Fruit fly (Drosophila melanogaster): Measurements from ENCODE around the gene Ctps.

Ctps gene

dm6 chr3L:15158330-15159114, 60.8 kb downstream of the Ctps start, which contains the start of the genes Msh6 and Prp31 (continued):
- peak in 1 of 2 experiments; percentile 23 for TF ChIP-seq insv (GFP tag; optimal IDR thresholded peaks at IDR 0.05)
- peak; percentile 53 for TF ChIP-seq trem (tag; optimal IDR thresholded peaks at IDR 0.05)
- peak; percentile 73 for TF ChIP-seq fd3F (GFP tag; optimal IDR thresholded peaks at IDR 0.05)
- TF ChIP-seq CG32767 (GFP tag; IDR thresholded peaks at IDR 0.05), result no peak
- TF ChIP-seq D19A (tag; optimal IDR thresholded peaks at IDR 0.05), result peak; percentile 49
- TF ChIP-seq bsh (GFP tag; optimal IDR thresholded peaks at IDR 0.05), result peak in 1 of 2 experiments; percentile 61
- 0 out of 3 replicates have a peak, but pooled peaks have one; percentile 35 for TF ChIP-seq CG2889 (GFP tag; IDR thresholded peaks at IDR 0.05)
- peak; percentile 28; the same call in 2 of the 3 replicates for TF ChIP-seq CG34422 (GFP tag; IDR thresholded peaks at IDR 0.05)
- peak; percentile 80 for TF ChIP-seq Ets65A (GFP tag)
- no peak for TF ChIP-seq h (optimal IDR thresholded peaks at IDR 0.05)
- TF ChIP-seq dpn (GFP tag; optimal IDR thresholded peaks at IDR 0.05), result peak; percentile 71 to 78
- TF ChIP-seq CG14050 (GFP tag; IDR thresholded peaks at IDR 0.05), result peak; percentile 45; the same call in 2 of the 3 replicates
- no peak for TF ChIP-seq CG42726 (GFP tag; IDR thresholded peaks at IDR 0.05; ENCODE audit: partially characterized antibody)
- TF ChIP-seq ro (GFP tag; IDR thresholded peaks at IDR 0.05), result no peak
- TF ChIP-seq Chrac-16 (GFP tag; optimal IDR thresholded peaks at IDR 0.05), result peak; percentile 79
- TF ChIP-seq Sry-δ (GFP tag; optimal IDR thresholded peaks at IDR 0.05), result peak; percentile 48
- TF ChIP-seq Myb (GFP tag; optimal IDR thresholded peaks at IDR 0.05), result peak; percentile 44
- peak; percentile 64 for TF ChIP-seq CG9817 (tag; optimal IDR thresholded peaks at IDR 0.05)
- no peak for TF ChIP-seq Neu2 (GFP tag; optimal IDR thresholded peaks at IDR 0.05; ENCODE audit: borderline replicate concordance)
- TF ChIP-seq CG10543 (GFP tag; optimal IDR thresholded peaks at IDR 0.05), result peak; percentile 19
- no peak for TF ChIP-seq yki (optimal IDR thresholded peaks at IDR 0.05)
- peak; percentile 79 for TF ChIP-seq esg (GFP tag; conservative IDR thresholded peaks at IDR 0.05)
- no peak for TF ChIP-seq CG18011 (GFP tag; optimal IDR thresholded peaks at IDR 0.05)
- peak; percentile 42; the same call in 1 of the 2 replicates for TF ChIP-seq Ptx1 (GFP tag; IDR thresholded peaks at IDR 0.05)
- 0 out of 3 replicates have a peak, but pooled peaks have one; percentile 46 for TF ChIP-seq C15 (GFP tag; IDR thresholded peaks at IDR 0.05)
- TF ChIP-seq CG2120 (GFP tag; optimal IDR thresholded peaks at IDR 0.05), result peak; percentile 85
- TF ChIP-seq luna (GFP tag; optimal IDR thresholded peaks at IDR 0.05), result peak; percentile 46
- TF ChIP-seq CG12236 (GFP tag; optimal IDR thresholded peaks at IDR 0.05), result peak; percentile 46
- TF ChIP-seq CG10565 (GFP tag; optimal IDR thresholded peaks at IDR 0.05), result no peak
- 0 out of 2 replicates have a peak, but pooled peaks have one; percentile 33 for TF ChIP-seq seq (GFP tag; IDR thresholded peaks at IDR 0.05)
- TF ChIP-seq CG9797 (GFP tag; optimal IDR thresholded peaks at IDR 0.05), result peak; percentile 31
- peak; percentile 43 for TF ChIP-seq chn (GFP tag; optimal IDR thresholded peaks at IDR 0.05)
- TF ChIP-seq cad (GFP tag; optimal IDR thresholded peaks at IDR 0.05), result no peak
- TF ChIP-seq CG7357 (GFP tag; IDR thresholded peaks at IDR 0.05), result peak; percentile 64; the same call in 2 of the 3 replicates
- no peak for TF ChIP-seq cg (GFP tag; optimal IDR thresholded peaks at IDR 0.05)
- no peak for TF ChIP-seq Hmr (GFP tag; optimal IDR thresholded peaks at IDR 0.05)
- no peak for TF ChIP-seq oc (tag; optimal IDR thresholded peaks at IDR 0.05)
- TF ChIP-seq MBD-R2 (GFP tag; IDR thresholded peaks at IDR 0.05), result no peak; the same call in 1 of the 2 replicates
- peak; percentile 29 for TF ChIP-seq Antp (GFP tag; optimal IDR thresholded peaks at IDR 0.05)
- no peak; the same call in 1 of the 2 replicates for TF ChIP-seq Rx (GFP tag; IDR thresholded peaks at IDR 0.05)
- TF ChIP-seq H15 (GFP tag; IDR thresholded peaks at IDR 0.05), result peak; percentile 27; the same call in 1 of the 3 replicates
- TF ChIP-seq caup (GFP tag; optimal IDR thresholded peaks at IDR 0.05; ENCODE audit: severe bottlenecking), result no peak
- TF ChIP-seq Elba2 (GFP tag; optimal IDR thresholded peaks at IDR 0.05), result peak; percentile 32
- TF ChIP-seq CG8359 (GFP tag; optimal IDR thresholded peaks at IDR 0.05; ENCODE audit: borderline replicate concordance), result no peak
- TF ChIP-seq gfzf (GFP tag; optimal IDR thresholded peaks at IDR 0.05), result peak; percentile 79
- 0 out of 2 replicates have a peak, but pooled peaks have one; percentile 32 for TF ChIP-seq H2.0 (GFP tag; IDR thresholded peaks at IDR 0.05)
- TF ChIP-seq zen (tag; optimal IDR thresholded peaks at IDR 0.05), result peak; percentile 53
- peak; percentile 63 for TF ChIP-seq Hmx (GFP tag; optimal IDR thresholded peaks at IDR 0.05)
- TF ChIP-seq CG9437 (GFP tag; optimal IDR thresholded peaks at IDR 0.05), result peak; percentile 65

Measured in whole organism, embryonic.